Worm (Caenorhabditis elegans) whole organism, late embryonic: ENCODE data around the gene ubq-2.

ENCODE experiments used
- C08G9.2 ChIP-seq: sonication (generic microtip); optimal IDR thresholded peaks from 2 replicates; lab custom pipeline; 2016; ENCODE audit warnings: mild to moderate bottlenecking, missing genetic modification characterization, moderate library complexity, missing compliant biosample characterization
- C38D4.7 ChIP-seq: fragments of 200-800 bp; sonication (Bioruptor generic); optimal IDR thresholded peaks from 2 replicates; lab custom pipeline; 2018; ENCODE audit warnings: mild to moderate bottlenecking, missing genetic modification characterization, moderate library complexity, missing compliant biosample characterization
- F13H6.1 ChIP-seq: sonication (generic microtip); optimal IDR thresholded peaks from 2 replicates; lab custom pipeline; 2016; ENCODE audit warnings: missing genetic modification characterization, missing compliant biosample characterization
- K02D7.2 ChIP-seq: sonication (generic microtip); optimal IDR thresholded peaks from 2 replicates; lab custom pipeline; 2017; ENCODE audit warnings: mild to moderate bottlenecking, missing genetic modification characterization, missing compliant biosample characterization
- K09A11.1 ChIP-seq: sonication (generic microtip); optimal IDR thresholded peaks from 2 replicates; lab custom pipeline; 2017; ENCODE audit warnings: antibody characterized with exemption, mild to moderate bottlenecking, missing genetic modification characterization, missing compliant biosample characterization; ENCODE audit not compliant: insufficient read depth
- ahr-1 ChIP-seq: sonication (generic microtip); optimal IDR thresholded peaks from 2 replicates; lab custom pipeline; 2016; ENCODE audit warnings: missing genetic modification characterization, missing compliant biosample characterization
- ama-1 ChIP-seq: fragments of 150-350 bp; optimal IDR thresholded peaks from 2 replicates; lab custom pipeline; 2014
- ceh-14 ChIP-seq: sonication (generic microtip); optimal IDR thresholded peaks from 2 replicates; lab custom pipeline; 2016; ENCODE audit warnings: missing genotype, missing genetic modification characterization, missing compliant biosample characterization
- ceh-18 ChIP-seq: sonication (generic microtip); optimal IDR thresholded peaks from 2 replicates; lab custom pipeline; 2016; ENCODE audit warnings: missing genetic modification characterization, missing compliant biosample characterization
- ceh-24 ChIP-seq: sonication (generic microtip); optimal IDR thresholded peaks from 2 replicates; lab custom pipeline; 2016; ENCODE audit warnings: mild to moderate bottlenecking, missing genetic modification characterization, missing compliant biosample characterization
- ceh-30 ChIP-seq: fragments of 150-350 bp; optimal IDR thresholded peaks from 2 replicates; lab custom pipeline; 2014; ENCODE audit warnings: missing biosample characterization, missing genetic modification characterization
- ceh-31 ChIP-seq: sonication (generic microtip); optimal IDR thresholded peaks from 2 replicates; lab custom pipeline; 2016; ENCODE audit warnings: missing genetic modification characterization, missing compliant biosample characterization
- ceh-34 ChIP-seq: sonication (generic microtip); optimal IDR thresholded peaks from 2 replicates; lab custom pipeline; 2016; ENCODE audit warnings: mild to moderate bottlenecking, missing genetic modification characterization, missing compliant biosample characterization
- ceh-45 ChIP-seq: fragments of 200-800 bp; sonication (Bioruptor generic); IDR thresholded peaks from 2 replicates; pipeline ENCODE4 v1.3.6; 2022; ENCODE audit warnings: missing genetic modification reagents, missing genetic modification characterization, missing compliant biosample characterization
- ceh-6 ChIP-seq: fragments of 200-800 bp; sonication (Bioruptor generic); optimal IDR thresholded peaks from 2 replicates; lab custom pipeline; 2018; ENCODE audit warnings: mild to moderate bottlenecking, missing genetic modification characterization, missing compliant biosample characterization
- ceh-9 ChIP-seq: sonication (generic microtip); optimal IDR thresholded peaks from 2 replicates; lab custom pipeline; 2016; ENCODE audit warnings: mild to moderate bottlenecking, missing genetic modification characterization, inconsistent platforms, missing compliant biosample characterization
- che-1 ChIP-seq: sonication (generic microtip); optimal IDR thresholded peaks from 2 replicates; lab custom pipeline; 2016; ENCODE audit warnings: mild to moderate bottlenecking, missing genetic modification characterization, missing compliant biosample characterization
- ets-4 ChIP-seq: sonication (generic microtip); optimal IDR thresholded peaks from 2 replicates; lab custom pipeline; 2016; ENCODE audit warnings: missing genetic modification characterization, missing compliant biosample characterization
- eyg-1 ChIP-seq: sonication (generic microtip); optimal IDR thresholded peaks from 2 replicates; lab custom pipeline; 2016; ENCODE audit warnings: missing genotype, missing genetic modification characterization, missing compliant biosample characterization
- fax-1 ChIP-seq: sonication (generic microtip); optimal IDR thresholded peaks from 2 replicates; lab custom pipeline; 2016; ENCODE audit warnings: missing genotype, missing genetic modification characterization, missing compliant biosample characterization
- gmeb-2 ChIP-seq: sonication (generic microtip); optimal IDR thresholded peaks from 2 replicates; lab custom pipeline; 2016; ENCODE audit warnings: missing genetic modification characterization, inconsistent platforms, missing compliant biosample characterization
- hlh-15 ChIP-seq: sonication (generic microtip); optimal IDR thresholded peaks from 2 replicates; lab custom pipeline; 2016; ENCODE audit warnings: missing genetic modification characterization, missing compliant biosample characterization
- hlh-30 ChIP-seq: sonication (generic microtip); optimal IDR thresholded peaks from 2 replicates; lab custom pipeline; 2017; ENCODE audit warnings: antibody characterized with exemption, missing genetic modification characterization, missing compliant biosample characterization; ENCODE audit not compliant: insufficient read depth
- hlh-6 ChIP-seq: sonication (generic microtip); optimal IDR thresholded peaks from 2 replicates; lab custom pipeline; 2016; ENCODE audit warnings: missing genotype, missing genetic modification characterization, missing compliant biosample characterization
- hlh-8 ChIP-seq: sonication (generic microtip); optimal IDR thresholded peaks from 2 replicates; lab custom pipeline; 2016; ENCODE audit warnings: missing genotype, missing genetic modification characterization, missing compliant biosample characterization
- madf-2 ChIP-seq: sonication (generic microtip); optimal IDR thresholded peaks from 2 replicates; lab custom pipeline; 2017; ENCODE audit warnings: missing genetic modification characterization, missing compliant biosample characterization
- mec-3 ChIP-seq: sonication (generic microtip); optimal IDR thresholded peaks from 2 replicates; lab custom pipeline; 2016; ENCODE audit warnings: borderline replicate concordance, missing genetic modification characterization, missing compliant biosample characterization
- nhr-11 ChIP-seq: fragments of 150-350 bp; optimal IDR thresholded peaks from 2 replicates; lab custom pipeline; 2014; ENCODE audit warnings: missing biosample characterization, missing genetic modification characterization
- nhr-232 ChIP-seq: sonication (generic microtip); optimal IDR thresholded peaks from 2 replicates; lab custom pipeline; 2016; ENCODE audit warnings: missing genetic modification characterization, missing compliant biosample characterization
- npax-4 ChIP-seq: sonication (generic microtip); optimal IDR thresholded peaks from 2 replicates; lab custom pipeline; 2016; ENCODE audit warnings: missing genetic modification characterization, missing compliant biosample characterization
- pax-1 ChIP-seq: fragments of 150-350 bp; optimal IDR thresholded peaks from 2 replicates; lab custom pipeline; 2014; ENCODE audit warnings: missing biosample characterization, missing genetic modification characterization
- pha-2 ChIP-seq: sonication (generic microtip); optimal IDR thresholded peaks from 2 replicates; lab custom pipeline; 2017; ENCODE audit warnings: mild to moderate bottlenecking, missing genetic modification characterization, missing compliant biosample characterization
- pha-4 ChIP-seq: fragments of 150-350 bp; optimal IDR thresholded peaks from 2 replicates; lab custom pipeline; 2018; ENCODE audit warnings: missing biosample characterization, missing genetic modification reagents, missing genetic modification characterization
- pqm-1 ChIP-seq: sonication (generic microtip); optimal IDR thresholded peaks from 2 replicates; lab custom pipeline; 2016; ENCODE audit warnings: missing genetic modification characterization, missing compliant biosample characterization
- pros-1 ChIP-seq: fragments of 150-350 bp; optimal IDR thresholded peaks from 2 replicates; lab custom pipeline; 2014; ENCODE audit warnings: missing biosample characterization, missing genetic modification reagents, missing genetic modification characterization
- rnt-1 ChIP-seq: sonication (generic microtip); optimal IDR thresholded peaks from 2 replicates; lab custom pipeline; 2016; ENCODE audit warnings: missing genetic modification characterization, missing compliant biosample characterization
- sox-4 ChIP-seq: sonication (generic microtip); optimal IDR thresholded peaks from 2 replicates; lab custom pipeline; 2017; ENCODE audit warnings: mild to moderate bottlenecking, missing genetic modification characterization, inconsistent platforms, missing compliant biosample characterization
- syd-9 ChIP-seq: sonication (generic microtip); optimal IDR thresholded peaks from 2 replicates; lab custom pipeline; 2016; ENCODE audit warnings: mild to moderate bottlenecking, missing genetic modification characterization, moderate library complexity, missing compliant biosample characterization
- tbx-2 ChIP-seq: sonication (generic microtip); optimal IDR thresholded peaks from 2 replicates; lab custom pipeline; 2016; ENCODE audit warnings: missing genetic modification characterization, missing compliant biosample characterization
- tbx-7 ChIP-seq: sonication (generic microtip); optimal IDR thresholded peaks from 2 replicates; lab custom pipeline; 2016; ENCODE audit warnings: missing genotype, missing genetic modification characterization, missing compliant biosample characterization
- ttx-3 ChIP-seq: sonication (generic microtip); optimal IDR thresholded peaks from 2 replicates; lab custom pipeline; 2016; ENCODE audit warnings: missing genetic modification reagents, missing genetic modification characterization, missing compliant biosample characterization
- zip-5 ChIP-seq: sonication (generic microtip); optimal IDR thresholded peaks from 2 replicates; lab custom pipeline; 2016; ENCODE audit warnings: missing genetic modification characterization, missing compliant biosample characterization
- ztf-16 ChIP-seq: sonication (generic microtip); optimal IDR thresholded peaks from 2 replicates; lab custom pipeline; 2017; ENCODE audit warnings: missing genetic modification characterization, missing compliant biosample characterization

The ubq-2 gene

ce11 chrIII:13015754-13016317, 37.5 kb upstream of the ubq-2 start:
- TF ChIP-seq hlh-6 (tag; lab: Kevin White, UChicago) (peak; percentile 29), ceh-18 (tag; lab: Kevin White, UChicago) (peak; percentile 27), madf-2 (tag; lab: Kevin White, UChicago) (no peak)
- TF ChIP-seq, all 69 proteins: peak for 2

ce11 chrIII:13013912-13014311, 35.6 kb upstream of the ubq-2 start:
- TF ChIP-seq ceh-34 (tag; lab: Kevin White, UChicago) = no peak
- no peak for TF ChIP-seq K09A11.1
- TF ChIP-seq syd-9 (tag; lab: Kevin White, UChicago) = no peak
- no peak for TF ChIP-seq ztf-16 (tag; lab: Kevin White, UChicago)
- no peak for TF ChIP-seq pha-2 (tag; lab: Kevin White, UChicago)
- TF ChIP-seq ceh-30 (tag; lab: Kevin White, UChicago) = no peak
- TF ChIP-seq ceh-9 (tag; lab: Kevin White, UChicago) = no peak
- TF ChIP-seq tbx-2 (tag; lab: Kevin White, UChicago) = no peak
- TF ChIP-seq ceh-24 (tag; lab: Kevin White, UChicago) = no peak
- no peak for TF ChIP-seq K02D7.2 (tag; lab: Kevin White, UChicago)
- TF ChIP-seq pax-1 (tag; lab: Kevin White, UChicago) = no peak
- no peak for TF ChIP-seq pros-1
- TF ChIP-seq sox-4 (tag; lab: Kevin White, UChicago) = no peak
- TF ChIP-seq hlh-15 (tag; lab: Kevin White, UChicago) = no peak
- TF ChIP-seq rnt-1 (tag; lab: Kevin White, UChicago) = no peak
- no peak for TF ChIP-seq pqm-1 (tag; lab: Kevin White, UChicago)

ce11 chrIII:13011927-13012326, 33.6 kb upstream of the ubq-2 start:
- TF ChIP-seq hlh-15 (tag; lab: Kevin White, UChicago) = no peak
- no peak for TF ChIP-seq mec-3 (tag; lab: Kevin White, UChicago)
- no peak for TF ChIP-seq ets-4 (tag; lab: Kevin White, UChicago)
- TF ChIP-seq ttx-3 = no peak
- TF ChIP-seq fax-1 = no peak
- no peak for TF ChIP-seq pha-4 (tag; lab: Kevin White, UChicago)
- no peak for TF ChIP-seq nhr-11
- no peak for TF ChIP-seq hlh-8 (tag; lab: Kevin White, UChicago)
- no peak for TF ChIP-seq hlh-30 (tag; lab: Kevin White, UChicago)
- no peak for TF ChIP-seq C38D4.7 (GFP tag; lab: Kevin White, UChicago)
- TF ChIP-seq gmeb-2 (tag; lab: Kevin White, UChicago) = no peak
- no peak for TF ChIP-seq K02D7.2 (tag; lab: Kevin White, UChicago)
- TF ChIP-seq zip-5 (tag; lab: Kevin White, UChicago) = no peak
- TF ChIP-seq che-1 = no peak
- no peak for TF ChIP-seq ahr-1 (tag; lab: Kevin White, UChicago)
- TF ChIP-seq eyg-1 = no peak
- TF ChIP-seq ceh-45 = no peak
- TF ChIP-seq K09A11.1 = no peak
- TF ChIP-seq ceh-30 (tag; lab: Kevin White, UChicago) = no peak
- no peak for TF ChIP-seq ceh-31 (tag; lab: Kevin White, UChicago)
- TF ChIP-seq, all 69 proteins: peak for 0

ce11 chrIII:13005161-13005560, 26.8 kb upstream of the ubq-2 start, which contains the start of gene snf-7:
Gene snf-7 (plus strand): TSS chrIII:13005461.
- TF ChIP-seq eyg-1 (no peak), ceh-14 (tag; lab: Kevin White, UChicago) (no peak), F13H6.1 (no peak), nhr-232 (tag; lab: Kevin White, UChicago) (no peak), ttx-3 (no peak), tbx-7 (no peak), npax-4 (no peak), C08G9.2 (tag; lab: Kevin White, UChicago) (no peak), ceh-31 (tag; lab: Kevin White, UChicago) (no peak), rnt-1 (tag; lab: Kevin White, UChicago) (no peak), ama-1 (lab: Kevin White, UChicago) (no peak), ceh-6 (GFP tag; lab: Kevin White, UChicago) (no peak), madf-2 (tag; lab: Kevin White, UChicago) (no peak), pha-4 (tag; lab: Kevin White, UChicago) (no peak)
